Worm (Caenorhabditis elegans) whole organism, L4/young adult: Measurements from ENCODE around the gene sec-23.

ENCODE experiments used
- dao-5 ChIP-seq: sonication (generic microtip); optimal IDR thresholded peaks from 2 replicates; lab custom pipeline; 2016; ENCODE audit warnings: missing genotype, missing genetic modification characterization, moderate library complexity, missing compliant biosample characterization
- him-1 ChIP-seq: sonication (generic microtip); optimal IDR thresholded peaks from 2 replicates; lab custom pipeline; 2016; ENCODE audit warnings: missing genotype, missing genetic modification reagents, missing genetic modification characterization, missing compliant biosample characterization

DNA sequence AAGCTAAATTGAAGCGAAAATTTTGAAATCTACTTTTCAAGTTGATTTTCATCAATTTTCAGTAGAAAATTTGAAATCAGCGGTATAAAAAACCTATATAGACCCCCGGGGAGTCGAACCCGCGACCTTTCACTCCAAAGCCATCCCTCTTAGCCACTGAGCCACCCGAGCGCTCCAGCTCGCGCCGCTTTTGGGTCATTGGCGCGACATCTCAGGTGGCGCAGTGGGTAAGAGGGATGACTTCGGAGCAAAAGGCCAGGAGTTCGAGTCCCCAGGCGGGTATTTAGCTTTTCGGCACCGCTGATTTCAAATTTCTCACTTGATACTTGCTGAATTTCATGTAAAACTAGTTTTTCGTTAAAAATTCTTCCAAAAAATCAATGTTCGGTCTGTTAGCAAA lies 35.6 kb downstream of the sec-23 start:
- no peak for TF ChIP-seq him-1
- no peak for TF ChIP-seq dao-5 (tag; lab: Kevin White, UChicago)
